Fruit fly (Drosophila melanogaster) whole organism, embryonic: Measurements from ENCODE around the gene stck.

ENCODE experiments used
- Awh ChIP-seq: fragments of 200-800 bp; sonication (Bioruptor generic); IDR thresholded peaks from 2 replicates; pipeline ENCODE4, ENCODE4 v1.3.6; 2022; ENCODE audit warnings: missing biosample characterization, missing genetic modification characterization
- Blimp-1 ChIP-seq: fragments of 200-800 bp; sonication (Bioruptor generic); optimal IDR thresholded peaks from 3 replicates; lab custom pipeline; 2018; ENCODE audit warnings: missing biosample characterization, missing genetic modification characterization, mild to moderate bottlenecking, moderate library complexity, missing genetic modification reagents
- CG10267 ChIP-seq: fragments of 200-800 bp; sonication (Bioruptor generic); optimal IDR thresholded peaks from 2 replicates; lab custom pipeline; 2018; ENCODE audit warnings: missing biosample characterization, mild to moderate bottlenecking, missing genetic modification characterization, moderate library complexity
- CG10654 ChIP-seq: fragments of 200-800 bp; sonication (Bioruptor generic); optimal IDR thresholded peaks from 2 replicates; lab custom pipeline; 2016; ENCODE audit warnings: missing biosample characterization, missing genetic modification characterization
- CG10959 ChIP-seq: fragments of 200-800 bp; sonication (Bioruptor generic); IDR thresholded peaks from 2 replicates; pipeline ENCODE4 v1.3.6; 2022; ENCODE audit warnings: missing biosample characterization, missing genetic modification characterization
- CG11696 ChIP-seq: fragments of 200-800 bp; sonication (Bioruptor generic); IDR thresholded peaks from 2 replicates; pipeline ENCODE4 v1.3.6; 2022; ENCODE audit warnings: missing biosample characterization, missing genetic modification characterization
- CG12071 ChIP-seq: fragments of 200-800 bp; sonication (Bioruptor generic); optimal IDR thresholded peaks from 3 replicates; lab custom pipeline; 2018; ENCODE audit warnings: missing biosample characterization, mild to moderate bottlenecking, missing genetic modification characterization
- CG13123 ChIP-seq: fragments of 200-800 bp; sonication (Bioruptor generic); optimal IDR thresholded peaks from 2 replicates; lab custom pipeline; 2016; ENCODE audit warnings: missing biosample characterization, missing genetic modification characterization
- CG13424 ChIP-seq: fragments of 200-800 bp; sonication (Bioruptor generic); optimal IDR thresholded peaks from 2 replicates; lab custom pipeline; 2019; ENCODE audit warnings: missing biosample characterization, mild to moderate bottlenecking, missing genetic modification characterization, moderate library complexity
- CG14710 ChIP-seq: fragments of 200-800 bp; sonication (Bioruptor generic); optimal IDR thresholded peaks from 3 replicates; lab custom pipeline; 2019; ENCODE audit warnings: missing biosample characterization, mild to moderate bottlenecking, missing genetic modification characterization, moderate library complexity
- CG15011 ChIP-seq: fragments of 200-800 bp; sonication (Bioruptor generic); optimal IDR thresholded peaks from 3 replicates; lab custom pipeline; 2018; ENCODE audit warnings: missing biosample characterization, mild to moderate bottlenecking, missing genetic modification characterization
- CG15514 ChIP-seq: fragments of 200-800 bp; sonication (Bioruptor generic); optimal IDR thresholded peaks from 3 replicates; lab custom pipeline; 2017; ENCODE audit warnings: missing biosample characterization, missing genetic modification characterization, mild to moderate bottlenecking, moderate library complexity, missing genetic modification reagents
- CG15601 ChIP-seq: fragments of 200-800 bp; sonication (Bioruptor generic); optimal IDR thresholded peaks from 3 replicates; lab custom pipeline; 2019; ENCODE audit warnings: missing biosample characterization, mild to moderate bottlenecking, missing genetic modification characterization, moderate library complexity
- CG1602 ChIP-seq: fragments of 200-800 bp; sonication (Bioruptor generic); optimal IDR thresholded peaks from 3 replicates; lab custom pipeline; 2016; ENCODE audit warnings: missing biosample characterization, missing genetic modification characterization
- CG16863 ChIP-seq: fragments of 200-800 bp; sonication (Bioruptor generic); optimal IDR thresholded peaks from 3 replicates; lab custom pipeline; 2016; ENCODE audit warnings: missing biosample characterization, missing genetic modification characterization
- CG2116 ChIP-seq: fragments of 200-800 bp; sonication (Bioruptor generic); optimal IDR thresholded peaks from 3 replicates; lab custom pipeline; 2018; ENCODE audit warnings: missing biosample characterization, mild to moderate bottlenecking, missing genetic modification characterization
- CG30431 ChIP-seq: fragments of 200-800 bp; sonication (Bioruptor generic); optimal IDR thresholded peaks from 2 replicates; lab custom pipeline; 2017; ENCODE audit warnings: missing biosample characterization, missing genetic modification characterization
- CG32532 ChIP-seq: fragments of 200-800 bp; sonication (Bioruptor generic); IDR thresholded peaks from 2 replicates; pipeline ENCODE4 v1.3.6; 2022; ENCODE audit warnings: missing biosample characterization, missing genetic modification characterization
- CG33557 ChIP-seq: fragments of 200-800 bp; sonication (Bioruptor generic); optimal IDR thresholded peaks from 2 replicates; lab custom pipeline; 2019; ENCODE audit warnings: missing biosample characterization, mild to moderate bottlenecking, missing genetic modification characterization, moderate library complexity
- CG6654 ChIP-seq: fragments of 200-800 bp; sonication (Bioruptor generic); optimal IDR thresholded peaks from 2 replicates; lab custom pipeline; 2017; ENCODE audit warnings: missing biosample characterization, mild to moderate bottlenecking, missing genetic modification characterization
- CG6813 ChIP-seq: fragments of 200-800 bp; sonication (Bioruptor generic); optimal IDR thresholded peaks from 2 replicates; lab custom pipeline; 2017; ENCODE audit warnings: missing biosample characterization, missing genetic modification characterization, mild to moderate bottlenecking, moderate library complexity, missing genetic modification reagents
- CG7786 ChIP-seq: fragments of 200-800 bp; sonication (Bioruptor generic); optimal IDR thresholded peaks from 2 replicates; lab custom pipeline; 2016; ENCODE audit warnings: missing biosample characterization, missing genetic modification characterization
- CG8290 ChIP-seq, 3 experiments: fragments of 200-800 bp; sonication (Bioruptor generic); optimal IDR thresholded peaks; 2 replicates each; lab custom pipeline; 2016 to 2019; ENCODE audit warnings: missing biosample characterization in 3 of 3, missing genetic modification characterization in 3 of 3, mild to moderate bottlenecking in 2 of 3, moderate library complexity in 1 of 3
- CG9609 ChIP-seq: fragments of 200-800 bp; sonication (Bioruptor generic); optimal IDR thresholded peaks from 3 replicates; lab custom pipeline; 2016; ENCODE audit warnings: missing biosample characterization, missing genetic modification characterization
- CHES-1-like ChIP-seq: fragments of 200-800 bp; sonication (Bioruptor generic); optimal IDR thresholded peaks from 2 replicates; lab custom pipeline; 2016; ENCODE audit warnings: missing biosample characterization, missing genetic modification characterization
- CTCF ChIP-seq: fragments of 200-800 bp; sonication (Bioruptor generic); optimal IDR thresholded peaks from 2 replicates; lab custom pipeline; 2017; ENCODE audit warnings: missing biosample characterization, mild to moderate bottlenecking, missing genetic modification characterization, moderate library complexity
- Dek ChIP-seq: fragments of 200-800 bp; sonication (Bioruptor generic); optimal IDR thresholded peaks from 3 replicates; lab custom pipeline; 2019; ENCODE audit warnings: missing biosample characterization, mild to moderate bottlenecking, missing genetic modification characterization, moderate library complexity
- Dfd ChIP-seq, 2 experiments: fragments of >200 bp; optimal IDR thresholded peaks; 2 replicates each; lab custom pipeline; 2017; ENCODE audit warnings: missing biosample characterization in 2 of 2, missing genetic modification characterization in 2 of 2
- Hr3 ChIP-seq: fragments of 200-800 bp; sonication (Bioruptor generic); optimal IDR thresholded peaks from 3 replicates; lab custom pipeline; 2016; ENCODE audit warnings: missing biosample characterization, missing genetic modification characterization
- Hr78 ChIP-seq, 2 experiments: fragments of 200-800 bp in 1 of 2; fragments of >200 bp in 1 of 2; sonication (Bioruptor generic) in 1 of 2; optimal IDR thresholded peaks; 2 replicates each; lab custom pipeline; 2017 to 2019; ENCODE audit warnings: missing biosample characterization in 2 of 2, missing genetic modification characterization in 2 of 2, mild to moderate bottlenecking in 1 of 2, moderate library complexity in 1 of 2
- Hsf ChIP-seq: fragments of 200-800 bp; sonication (Bioruptor generic); optimal IDR thresholded peaks from 3 replicates; lab custom pipeline; 2016; ENCODE audit warnings: missing biosample characterization, missing genetic modification characterization
- Meics ChIP-seq: fragments of 200-800 bp; sonication (Bioruptor generic); optimal IDR thresholded peaks from 2 replicates; lab custom pipeline; 2017; ENCODE audit warnings: missing biosample characterization, mild to moderate bottlenecking, missing genetic modification characterization
- NC2β ChIP-seq: fragments of 200-800 bp; sonication (Bioruptor generic); optimal IDR thresholded peaks from 2 replicates; lab custom pipeline; 2016; ENCODE audit warnings: missing biosample characterization, missing genetic modification characterization
- Rx ChIP-seq: fragments of 200-800 bp; sonication (Bioruptor generic); IDR thresholded peaks from 2 replicates; pipeline ENCODE4 v1.3.6; 2022; ENCODE audit warnings: missing biosample characterization, missing genetic modification characterization
- Sin3A ChIP-seq: fragments of >200 bp; optimal IDR thresholded peaks from 2 replicates; lab custom pipeline; 2018
- Six4 ChIP-seq: fragments of 200-800 bp; sonication (Bioruptor generic); optimal IDR thresholded peaks from 2 replicates; lab custom pipeline; 2016; ENCODE audit warnings: missing biosample characterization, missing genetic modification characterization
- Sry-β ChIP-seq: fragments of 200-800 bp; sonication (Bioruptor generic); optimal IDR thresholded peaks from 2 replicates; lab custom pipeline; 2018; ENCODE audit warnings: missing biosample characterization, mild to moderate bottlenecking, missing genetic modification characterization, moderate library complexity
- ara ChIP-seq: fragments of 200-800 bp; sonication (Bioruptor generic); IDR thresholded peaks from 2 replicates; pipeline ENCODE4 v1.3.6; 2022; ENCODE audit warnings: missing biosample characterization, missing genetic modification characterization
- cad ChIP-seq: fragments of >200 bp; optimal IDR thresholded peaks from 2 replicates; lab custom pipeline; 2017; ENCODE audit warnings: missing biosample characterization, missing genetic modification characterization
- cas ChIP-seq: fragments of 200-800 bp; sonication (Bioruptor generic); IDR thresholded peaks from 2 replicates; pipeline ENCODE4 v1.3.6; 2022; ENCODE audit warnings: missing biosample characterization, missing genetic modification characterization
- chif ChIP-seq, 2 experiments: fragments of 200-800 bp; sonication (Bioruptor generic); optimal IDR thresholded peaks; 3 replicates each; lab custom pipeline; 2016; ENCODE audit warnings: missing biosample characterization in 2 of 2, missing genetic modification characterization in 2 of 2
- dimm ChIP-seq: fragments of 200-800 bp; sonication (Bioruptor generic); IDR thresholded peaks from 2 replicates; pipeline ENCODE4 v1.3.6; 2022; ENCODE audit warnings: missing biosample characterization, missing genetic modification characterization
- fd64A ChIP-seq: fragments of 200-800 bp; sonication (Bioruptor generic); optimal IDR thresholded peaks from 3 replicates; lab custom pipeline; 2018; ENCODE audit warnings: missing biosample characterization, mild to moderate bottlenecking, missing genetic modification characterization
- fru ChIP-seq: fragments of >200 bp; optimal IDR thresholded peaks from 2 replicates; lab custom pipeline; 2017
- gsb-n ChIP-seq: fragments of 200-800 bp; sonication (Bioruptor generic); optimal IDR thresholded peaks from 3 replicates; lab custom pipeline; 2018; ENCODE audit warnings: missing biosample characterization, mild to moderate bottlenecking, missing genetic modification characterization
- mam ChIP-seq: fragments of 200-800 bp; sonication (Bioruptor generic); optimal IDR thresholded peaks from 3 replicates; lab custom pipeline; 2016; ENCODE audit warnings: missing biosample characterization, missing genetic modification characterization
- nmo ChIP-seq: fragments of 200-800 bp; sonication (Bioruptor generic); optimal IDR thresholded peaks from 2 replicates; lab custom pipeline; 2018; ENCODE audit warnings: missing biosample characterization, mild to moderate bottlenecking, missing genetic modification characterization, moderate library complexity
- scrt ChIP-seq: fragments of 200-800 bp; sonication (Bioruptor generic); optimal IDR thresholded peaks from 2 replicates; lab custom pipeline; 2018; ENCODE audit warnings: missing biosample characterization, mild to moderate bottlenecking, missing genetic modification characterization, moderate library complexity
- tin ChIP-seq: fragments of 200-800 bp; sonication (Bioruptor generic); optimal IDR thresholded peaks from 3 replicates; lab custom pipeline; 2016; ENCODE audit warnings: missing biosample characterization, missing genetic modification characterization
- tio ChIP-seq: fragments of 200-800 bp; sonication (Bioruptor generic); optimal IDR thresholded peaks from 2 replicates; lab custom pipeline; 2017; ENCODE audit warnings: missing biosample characterization, missing genetic modification characterization, inconsistent platforms
- unc-4 ChIP-seq: fragments of 200-800 bp; sonication (Bioruptor generic); IDR thresholded peaks from 2 replicates; pipeline ENCODE4 v1.3.6; 2022; ENCODE audit warnings: missing biosample characterization, missing genetic modification characterization; ENCODE audit not compliant: partially characterized antibody
- zfh1 ChIP-seq: fragments of 200-800 bp; sonication (Bioruptor generic); IDR thresholded peaks from 3 replicates; pipeline ENCODE4 v1.3.6; 2022; ENCODE audit warnings: missing biosample characterization, missing genetic modification characterization

stck gene

DNA sequence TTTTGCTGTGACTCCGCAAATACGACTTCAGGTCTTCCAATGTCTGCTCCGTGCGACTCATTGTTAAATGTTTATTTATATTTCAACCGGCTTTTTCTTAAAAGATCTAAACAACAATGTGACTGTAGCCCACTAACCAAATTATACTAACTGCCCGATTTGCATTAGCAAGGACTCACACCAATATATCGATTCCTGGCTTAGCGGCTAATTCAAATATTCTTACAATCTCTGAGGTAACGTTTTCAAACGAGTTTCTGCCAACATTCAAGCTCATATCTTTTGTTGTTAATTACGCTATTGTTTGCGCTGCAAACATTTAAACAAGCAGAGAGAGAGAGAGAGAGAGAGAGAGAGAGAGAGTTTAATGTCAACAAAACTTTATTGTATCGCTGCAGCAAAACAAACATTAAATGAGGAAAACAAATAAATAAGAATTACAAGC, 48.2 kb upstream of the stck start, which contains the start of gene tex (continued):
- no peak for TF ChIP-seq mam
- TF ChIP-seq CG13123 = peak; percentile 1
- peak; percentile 4 for TF ChIP-seq CG13424 (tag; lab: Kevin White, UChicago)
- TF ChIP-seq Hr78 (GFP tag; optimal IDR thresholded peaks at IDR 0.05; lab: Kevin White, UChicago) = peak in 1 of 2 experiments; percentile 1
- peak; percentile 81 for TF ChIP-seq fd64A (GFP tag; lab: Kevin White, UChicago)
- no peak for TF ChIP-seq tin (GFP tag; lab: Kevin White, UChicago)
- no peak for TF ChIP-seq cas (GFP tag; lab: Robert Waterston, UW)
- peak; percentile 52 for TF ChIP-seq CG8290 (GFP tag; optimal IDR thresholded peaks at IDR 0.05; lab: Kevin White, UChicago)
- no peak for TF ChIP-seq CG8290 (tag; optimal IDR thresholded peaks at IDR 0.05; lab: Kevin White, UChicago)
- TF ChIP-seq ara = peak; percentile 61
- peak; percentile 26 for TF ChIP-seq Sin3A
- no peak for TF ChIP-seq CG6654 (GFP tag; lab: Kevin White, UChicago)
- TF ChIP-seq CG15601 (tag; lab: Kevin White, UChicago) = peak; percentile 55
- no peak for TF ChIP-seq CG10959 (GFP tag; lab: Robert Waterston, UW)
- TF ChIP-seq CG10267 (tag; lab: Kevin White, UChicago) = peak; percentile 47
- no peak for TF ChIP-seq CG15011
- TF ChIP-seq fru = no peak
- TF ChIP-seq NC2β (GFP tag; lab: Kevin White, UChicago) = peak; percentile 12
- no peak for TF ChIP-seq Hr3
- no peak for TF ChIP-seq dimm
- TF ChIP-seq CG11696 (GFP tag; lab: Robert Waterston, UW) = no peak
- no peak for TF ChIP-seq CG7786 (GFP tag; lab: Kevin White, UChicago)
- no peak for TF ChIP-seq scrt (GFP tag; lab: Kevin White, UChicago)
- no peak for TF ChIP-seq cad (GFP tag; lab: Kevin White, UChicago)
- peak; percentile 67 for TF ChIP-seq CG6813 (GFP tag; lab: Kevin White, UChicago)
- no peak for TF ChIP-seq Hsf (GFP tag; lab: Kevin White, UChicago)
- TF ChIP-seq zfh1 (GFP tag; lab: Robert Waterston, UW) = no peak
- TF ChIP-seq Dfd (GFP tag; optimal IDR thresholded peaks at IDR 0.05; lab: Kevin White, UChicago) = no peak
- peak; percentile 50 for TF ChIP-seq unc-4 (GFP tag; lab: Robert Waterston, UW)
- no peak for TF ChIP-seq Rx
- no peak for TF ChIP-seq Dek
- peak; percentile 88 for TF ChIP-seq Awh (GFP tag; lab: Robert Waterston, UW)
- peak; percentile 19 for TF ChIP-seq CTCF (GFP tag; lab: Kevin White, UChicago)
- no peak for TF ChIP-seq CG32532 (GFP tag; lab: Robert Waterston, UW)
- TF ChIP-seq Blimp-1 (GFP tag; lab: Kevin White, UChicago) = peak; percentile 67
- no peak for TF ChIP-seq CG9609 (GFP tag; lab: Kevin White, UChicago)
- TF ChIP-seq CG33557 (GFP tag; lab: Kevin White, UChicago) = peak; percentile 73
- TF ChIP-seq CG30431 (GFP tag; lab: Kevin White, UChicago) = no peak
- peak; percentile 43 for TF ChIP-seq Sry-β (GFP tag; lab: Kevin White, UChicago)
- peak; percentile 2 for TF ChIP-seq CG16863
- no peak for TF ChIP-seq Meics (GFP tag; lab: Kevin White, UChicago)
- TF ChIP-seq tio (GFP tag; lab: Kevin White, UChicago) = no peak
- TF ChIP-seq Six4 (GFP tag; lab: Kevin White, UChicago) = peak; percentile 22
- TF ChIP-seq CG12071 (GFP tag; lab: Kevin White, UChicago) = peak; percentile 32
- peak; percentile 77 for TF ChIP-seq CG14710 (tag; lab: Kevin White, UChicago)
- TF ChIP-seq gsb-n = no peak
- peak; percentile 56 for TF ChIP-seq CG15514 (GFP tag; lab: Kevin White, UChicago)
- TF ChIP-seq chif (GFP tag; optimal IDR thresholded peaks at IDR 0.05; lab: Kevin White, UChicago) = peak in 1 of 2 experiments; percentile 14
- no peak for TF ChIP-seq CG1602 (GFP tag; lab: Kevin White, UChicago)
- peak; percentile 44 for TF ChIP-seq CHES-1-like (GFP tag; lab: Kevin White, UChicago)
- TF ChIP-seq CG2116 (GFP tag; lab: Kevin White, UChicago) = peak; percentile 55
- no peak for TF ChIP-seq CG10654
- TF ChIP-seq nmo = peak; percentile 55
